Worm (Caenorhabditis elegans) whole organism, L1 larva: ENCODE measurements around the gene melo-1.

ENCODE experiments used
- C04F5.9 ChIP-seq: sonication (generic microtip); optimal IDR thresholded peaks from 2 replicates; lab custom pipeline; 2016; ENCODE audit warnings: missing genetic modification characterization, missing compliant biosample characterization
- C34B4.2 ChIP-seq: sonication (generic microtip); optimal IDR thresholded peaks from 2 replicates; lab custom pipeline; 2017; ENCODE audit warnings: mild to moderate bottlenecking, missing genetic modification characterization, missing compliant biosample characterization
- F16B12.6 ChIP-seq: fragments of 150-350 bp; optimal IDR thresholded peaks from 2 replicates; lab custom pipeline; 2014; ENCODE audit warnings: missing biosample characterization, missing genetic modification characterization
- Y116A8C.19 ChIP-seq: sonication (generic microtip); optimal IDR thresholded peaks from 2 replicates; lab custom pipeline; 2016; ENCODE audit warnings: missing compliant biosample characterization, missing genetic modification characterization, borderline replicate concordance
- aha-1 ChIP-seq: fragments of 150-350 bp; optimal IDR thresholded peaks from 2 replicates; lab custom pipeline; 2014; ENCODE audit warnings: missing biosample characterization, missing genetic modification characterization
- aly-2 ChIP-seq: fragments of 150-350 bp; optimal IDR thresholded peaks from 2 replicates; lab custom pipeline; 2014; ENCODE audit warnings: missing biosample characterization, missing genetic modification characterization
- blmp-1 ChIP-seq: fragments of 150-350 bp; optimal IDR thresholded peaks from 2 replicates; lab custom pipeline; 2014; ENCODE audit warnings: missing biosample characterization, missing genetic modification characterization
- ceh-63 ChIP-seq: fragments of 200-800 bp; sonication (Bioruptor generic); optimal IDR thresholded peaks from 2 replicates; lab custom pipeline; 2018; ENCODE audit warnings: mild to moderate bottlenecking, missing genetic modification characterization, missing compliant biosample characterization
- ceh-8 ChIP-seq: fragments of 200-800 bp; sonication (Bioruptor generic); optimal IDR thresholded peaks from 2 replicates; lab custom pipeline; 2018; ENCODE audit warnings: mild to moderate bottlenecking, missing genetic modification characterization, moderate library complexity, missing compliant biosample characterization
- ceh-90 ChIP-seq: sonication (generic microtip); optimal IDR thresholded peaks from 2 replicates; lab custom pipeline; 2016; ENCODE audit warnings: missing genetic modification characterization, missing compliant biosample characterization
- dpl-1 ChIP-seq, 3 experiments: fragments of 150-350 bp in 2 of 3; sonication (generic microtip) in 1 of 3; optimal IDR thresholded peaks; 2 replicates each; lab custom pipeline; 2014 to 2017; ENCODE audit warnings: missing biosample characterization in 3 of 3, missing genetic modification characterization in 3 of 3, missing genetic modification reagents in 3 of 3
- dsc-1 ChIP-seq: sonication (generic microtip); optimal IDR thresholded peaks from 2 replicates; lab custom pipeline; 2016; ENCODE audit warnings: mild to moderate bottlenecking, missing genetic modification characterization, missing compliant biosample characterization
- efl-3 ChIP-seq: fragments of 200-800 bp; sonication (Bioruptor generic); optimal IDR thresholded peaks from 2 replicates; lab custom pipeline; 2018; ENCODE audit warnings: mild to moderate bottlenecking, missing genetic modification characterization, missing compliant biosample characterization
- egl-13 ChIP-seq: sonication (generic microtip); optimal IDR thresholded peaks from 2 replicates; lab custom pipeline; 2016; ENCODE audit warnings: missing genotype, missing genetic modification reagents, missing genetic modification characterization, missing compliant biosample characterization
- elt-3 ChIP-seq, 6 experiments: fragments of 150-350 bp in 1 of 6; sonication (generic microtip); optimal IDR thresholded peaks; 2 replicates each; lab custom pipeline; 2017 to 2018; ENCODE audit warnings: missing biosample characterization in 6 of 6, missing genetic modification characterization in 6 of 6, inconsistent platforms in 1 of 6
- ets-5 ChIP-seq: fragments of 200-800 bp; sonication (Bioruptor generic); IDR thresholded peaks from 2 replicates; pipeline ENCODE4 v1.3.6; 2022; ENCODE audit warnings: missing genetic modification characterization, missing compliant biosample characterization
- fkh-8 ChIP-seq: sonication (generic microtip); optimal IDR thresholded peaks from 2 replicates; lab custom pipeline; 2016; ENCODE audit warnings: mild to moderate bottlenecking, missing genetic modification characterization, missing compliant biosample characterization
- fos-1 ChIP-seq: fragments of 150-350 bp; optimal IDR thresholded peaks from 2 replicates; lab custom pipeline; 2014; ENCODE audit warnings: missing biosample characterization, missing genetic modification characterization
- hlh-4 ChIP-seq: sonication (generic microtip); optimal IDR thresholded peaks from 2 replicates; lab custom pipeline; 2016; ENCODE audit warnings: mild to moderate bottlenecking, missing genetic modification characterization, missing compliant biosample characterization
- hpl-2 ChIP-seq: fragments of 150-350 bp; optimal IDR thresholded peaks from 2 replicates; lab custom pipeline; 2014; ENCODE audit warnings: missing biosample characterization, missing genetic modification reagents, missing genetic modification characterization
- irx-1 ChIP-seq: sonication (generic microtip); optimal IDR thresholded peaks from 2 replicates; lab custom pipeline; 2016; ENCODE audit warnings: missing genetic modification characterization, missing compliant biosample characterization
- isw-1 ChIP-seq: fragments of 200-800 bp; sonication (Bioruptor generic); IDR thresholded peaks from 2 replicates; pipeline ENCODE4 v1.3.6; 2022; ENCODE audit warnings: missing genetic modification characterization, missing compliant biosample characterization
- lin-14 ChIP-seq: fragments of 200-800 bp; sonication (Bioruptor generic); optimal IDR thresholded peaks from 2 replicates; lab custom pipeline; 2018; ENCODE audit warnings: mild to moderate bottlenecking, missing genetic modification characterization, moderate library complexity, missing compliant biosample characterization
- lin-39 ChIP-seq: fragments of 150-350 bp; optimal IDR thresholded peaks from 2 replicates; lab custom pipeline; 2014; ENCODE audit warnings: missing biosample characterization, missing genetic modification reagents, missing genetic modification characterization
- lsy-2 ChIP-seq, 2 experiments: fragments of 150-350 bp; optimal IDR thresholded peaks; 2 replicates each; lab custom pipeline; 2014; ENCODE audit warnings: missing biosample characterization in 2 of 2, missing genetic modification characterization in 2 of 2
- mab-9 ChIP-seq: fragments of 200-800 bp; sonication (Bioruptor generic); IDR thresholded peaks from 2 replicates; pipeline ENCODE4 v1.3.6; 2022; ENCODE audit warnings: missing genetic modification reagents, missing genetic modification characterization, missing compliant biosample characterization
- mep-1 ChIP-seq: fragments of 150-350 bp; optimal IDR thresholded peaks from 2 replicates; lab custom pipeline; 2014; ENCODE audit warnings: missing biosample characterization, missing genetic modification characterization
- nhr-11 ChIP-seq: fragments of 150-350 bp; optimal IDR thresholded peaks from 2 replicates; lab custom pipeline; 2014; ENCODE audit warnings: missing biosample characterization, missing genetic modification characterization
- nhr-12 ChIP-seq: sonication (generic microtip); optimal IDR thresholded peaks from 2 replicates; lab custom pipeline; 2017; ENCODE audit warnings: missing biosample characterization, missing genetic modification characterization
- nhr-20 ChIP-seq: sonication (generic microtip); optimal IDR thresholded peaks from 2 replicates; lab custom pipeline; 2016; ENCODE audit warnings: mild to moderate bottlenecking, missing genetic modification characterization, missing compliant biosample characterization
- nhr-28 ChIP-seq: fragments of 150-350 bp; optimal IDR thresholded peaks from 2 replicates; lab custom pipeline; 2014; ENCODE audit warnings: missing biosample characterization, missing genetic modification characterization
- nhr-47 ChIP-seq: sonication (generic microtip); optimal IDR thresholded peaks from 2 replicates; lab custom pipeline; 2016; ENCODE audit warnings: mild to moderate bottlenecking, missing genetic modification characterization, moderate library complexity, missing compliant biosample characterization
- nhr-76 ChIP-seq: sonication (generic microtip); optimal IDR thresholded peaks from 2 replicates; lab custom pipeline; 2017; ENCODE audit warnings: missing biosample characterization, missing genetic modification characterization
- nhr-85 ChIP-seq: sonication (generic microtip); peaks from one replicate; lab custom pipeline; 2016; ENCODE audit warnings: missing genetic modification characterization, inconsistent platforms, missing compliant biosample characterization
- nhr-90 ChIP-seq: sonication (generic microtip); optimal IDR thresholded peaks from 2 replicates; lab custom pipeline; 2016; ENCODE audit warnings: mild to moderate bottlenecking, missing genetic modification characterization, missing compliant biosample characterization; ENCODE audit not compliant: poor library complexity
- pax-3 ChIP-seq: fragments of 200-800 bp; sonication (Bioruptor generic); optimal IDR thresholded peaks from 2 replicates; lab custom pipeline; 2018; ENCODE audit warnings: mild to moderate bottlenecking, missing genetic modification characterization, moderate library complexity, missing compliant biosample characterization
- pqm-1 ChIP-seq: sonication (generic microtip); optimal IDR thresholded peaks from 3 replicates; lab custom pipeline; 2017; ENCODE audit warnings: missing biosample characterization, missing genetic modification characterization
- rnt-1 ChIP-seq: sonication (generic microtip); optimal IDR thresholded peaks from 2 replicates; lab custom pipeline; 2016; ENCODE audit warnings: mild to moderate bottlenecking, missing genetic modification characterization, moderate library complexity, missing compliant biosample characterization
- skn-1 ChIP-seq: fragments of 150-350 bp; optimal IDR thresholded peaks from 2 replicates; lab custom pipeline; 2014; ENCODE audit warnings: missing biosample characterization, missing genetic modification characterization
- sox-4 ChIP-seq: sonication (generic microtip); optimal IDR thresholded peaks from 2 replicates; lab custom pipeline; 2016; ENCODE audit warnings: missing genetic modification characterization, missing compliant biosample characterization
- sptf-1 ChIP-seq: fragments of 150-350 bp; optimal IDR thresholded peaks from 2 replicates; lab custom pipeline; 2014; ENCODE audit warnings: missing biosample characterization, missing genetic modification characterization
- sup-37 ChIP-seq: fragments of 200-800 bp; sonication (Bioruptor generic); optimal IDR thresholded peaks from 2 replicates; lab custom pipeline; 2018; ENCODE audit warnings: mild to moderate bottlenecking, missing genetic modification characterization, missing compliant biosample characterization
- tbx-2 ChIP-seq: sonication (generic microtip); optimal IDR thresholded peaks from 2 replicates; lab custom pipeline; 2016; ENCODE audit warnings: missing genetic modification characterization, missing compliant biosample characterization
- tlp-1 ChIP-seq: fragments of 150-350 bp; optimal IDR thresholded peaks from 2 replicates; lab custom pipeline; 2014; ENCODE audit warnings: missing biosample characterization, missing genetic modification characterization
- unc-30 ChIP-seq: sonication (generic microtip); optimal IDR thresholded peaks from 2 replicates; lab custom pipeline; 2017; ENCODE audit warnings: missing biosample characterization, missing genetic modification characterization
- unc-62 ChIP-seq: fragments of 150-350 bp; optimal IDR thresholded peaks from 2 replicates; lab custom pipeline; 2014; ENCODE audit warnings: missing biosample characterization, missing genetic modification reagents, missing genetic modification characterization
- unc-98 ChIP-seq: fragments of 200-800 bp; sonication (Bioruptor generic); IDR thresholded peaks from 2 replicates; pipeline ENCODE4 v1.3.6; 2022; ENCODE audit warnings: missing genetic modification characterization, missing compliant biosample characterization
- vab-15 ChIP-seq: sonication (generic microtip); optimal IDR thresholded peaks from 2 replicates; lab custom pipeline; 2017; ENCODE audit warnings: missing genotype, mild to moderate bottlenecking, missing genetic modification characterization, missing compliant biosample characterization
- zag-1 ChIP-seq: fragments of 150-350 bp; optimal IDR thresholded peaks from 2 replicates; lab custom pipeline; 2014; ENCODE audit warnings: missing biosample characterization, missing genetic modification characterization
- ztf-11 ChIP-seq, 2 experiments: sonication (generic microtip); optimal IDR thresholded peaks; 2 replicates each; lab custom pipeline; 2016 to 2017; ENCODE audit warnings: missing genetic modification characterization in 2 of 2, missing biosample characterization in 1 of 2, missing compliant biosample characterization in 1 of 2

Gene melo-1

ce11 chrIV:14822267-14822666 is 35.4 kb downstream of the melo-1 start (continued):
- TF ChIP-seq lsy-2 (tag; optimal IDR thresholded peaks at IDR 0.05; lab: Kevin White, UChicago) (peak; percentile 18 to 25), aly-2 (tag; lab: Kevin White, UChicago) (peak; percentile 95), ets-5 (GFP tag; lab: Robert Waterston, UW) (no peak), dsc-1 (tag; lab: Kevin White, UChicago) (no peak), vab-15 (tag; lab: Kevin White, UChicago) (no peak), fkh-8 (tag; lab: Kevin White, UChicago) (no peak), mab-9 (no peak), egl-13 (no peak)

- TF ChIP-seq aha-1 (tag; lab: Kevin White, UChicago) (no peak), nhr-90 (tag; lab: Kevin White, UChicago) (no peak), lin-14 (no peak), nhr-28 (no peak), isw-1 (GFP tag; lab: Robert Waterston, UW) (no peak), sup-37 (no peak), ztf-11 (tag; optimal IDR thresholded peaks at IDR 0.05; lab: Kevin White, UChicago) (no peak), ceh-63 (no peak), unc-98 (GFP tag; lab: Robert Waterston, UW) (no peak), sox-4 (no peak)
These were observed 37.4 kb downstream of the melo-1 start for ce11 chrIV:14824201-14824600.

ce11 chrIV:14824878-14825352 is 38.1 kb downstream of the melo-1 start, which contains the start of gene sec-61.A:
Gene sec-61.A, minus strand, starts transcription at chrIV:14825264.
- no peak for TF ChIP-seq mep-1 (tag; lab: Kevin White, UChicago)
- TF ChIP-seq fos-1 = peak; percentile 39
- no peak for TF ChIP-seq zag-1 (tag; lab: Kevin White, UChicago)
- TF ChIP-seq hlh-4 = no peak
- TF ChIP-seq unc-30 (tag; lab: Kevin White, UChicago) = no peak
- peak; percentile 52; the same call in 1 of the 2 replicates for TF ChIP-seq mab-9
- TF ChIP-seq lin-39 (tag; lab: Kevin White, UChicago) = peak; percentile 45
- peak; percentile 3 for TF ChIP-seq blmp-1 (tag; lab: Kevin White, UChicago)
- peak; percentile 89 for TF ChIP-seq tbx-2 (tag; lab: Kevin White, UChicago)
- no peak for TF ChIP-seq Y116A8C.19 (tag; lab: Kevin White, UChicago)
- TF ChIP-seq skn-1 (tag; lab: Kevin White, UChicago) = peak; percentile 42
- no peak for TF ChIP-seq pqm-1
- TF ChIP-seq nhr-12 = no peak
- peak in 3 of 6 experiments; percentile 39 to 64 (median 58) for TF ChIP-seq elt-3 (tag; optimal IDR thresholded peaks at IDR 0.05; lab: Kevin White, UChicago)
- TF ChIP-seq nhr-47 (tag; lab: Kevin White, UChicago) = peak; percentile 92
- no peak for TF ChIP-seq unc-62 (GFP tag; lab: Kevin White, UChicago)
- TF ChIP-seq irx-1 (tag; lab: Kevin White, UChicago) = peak; percentile 80
- TF ChIP-seq hpl-2 (GFP tag; lab: Kevin White, UChicago) = no peak
- no peak for TF ChIP-seq ceh-8 (GFP tag; lab: Kevin White, UChicago)
- peak; percentile 18 for TF ChIP-seq F16B12.6 (tag; lab: Kevin White, UChicago)
- TF ChIP-seq C34B4.2 (tag; lab: Kevin White, UChicago) = peak; percentile 29
- no peak for TF ChIP-seq nhr-11 (tag; lab: Kevin White, UChicago)
- no peak for TF ChIP-seq ceh-63
- peak; percentile 50 for TF ChIP-seq ceh-90 (tag; lab: Kevin White, UChicago)
- TF ChIP-seq rnt-1 (tag; lab: Kevin White, UChicago) = peak; percentile 34
- TF ChIP-seq sptf-1 = no peak
- TF ChIP-seq nhr-76 (tag; lab: Kevin White, UChicago) = no peak
- TF ChIP-seq fkh-8 (tag; lab: Kevin White, UChicago) = peak; percentile 92
- TF ChIP-seq nhr-85 = peak; percentile 96
- no peak for TF ChIP-seq tlp-1 (tag; lab: Kevin White, UChicago)
- TF ChIP-seq nhr-90 (tag; lab: Kevin White, UChicago) = peak; percentile 85
- peak; percentile 87 for TF ChIP-seq nhr-20 (tag; lab: Kevin White, UChicago)
- peak; percentile 62 for TF ChIP-seq C04F5.9 (tag; lab: Kevin White, UChicago)
- peak; percentile 76 for TF ChIP-seq pax-3
- peak; percentile 74 to 79 (median 78) for TF ChIP-seq dpl-1 (GFP tag; optimal IDR thresholded peaks at IDR 0.05; lab: Kevin White, UChicago)
- TF ChIP-seq efl-3 (GFP tag; lab: Kevin White, UChicago) = peak; percentile 31
- TF ChIP-seq dsc-1 (tag; lab: Kevin White, UChicago) = peak; percentile 78
- TF ChIP-seq lsy-2 (tag; optimal IDR thresholded peaks at IDR 0.05; lab: Kevin White, UChicago) = peak; percentile 97 to 99
